Fruit fly (Drosophila melanogaster) whole organism, adult: ENCODE results near the gene His2Av.

Experiments used
- CG11617 ChIP-seq: fragments of 200-800 bp; sonication (Bioruptor generic); optimal IDR thresholded peaks from 2 replicates; lab custom pipeline; 2017; ENCODE audit warnings: mild to moderate bottlenecking, missing biosample characterization, missing genetic modification reagents, missing genetic modification characterization
- CG7045 ChIP-seq: fragments of 200-800 bp; sonication (Bioruptor generic); optimal IDR thresholded peaks from 2 replicates; lab custom pipeline; 2017; ENCODE audit warnings: missing biosample characterization, mild to moderate bottlenecking, missing genetic modification characterization
- Crg-1 ChIP-seq: fragments of 200-800 bp; sonication (Bioruptor generic); optimal IDR thresholded peaks from 2 replicates; lab custom pipeline; 2016; ENCODE audit warnings: missing biosample characterization, missing genetic modification characterization
- kay ChIP-seq: fragments of 200-800 bp; sonication (Bioruptor generic); peaks from one replicate; lab custom pipeline; 2016; ENCODE audit warnings: missing biosample characterization, missing genetic modification characterization, borderline replicate concordance

- no peak for TF ChIP-seq CG11617 (GFP tag; lab: Kevin White, UChicago)
- TF ChIP-seq CG7045, result no peak
- no peak for TF ChIP-seq kay (GFP tag; lab: Kevin White, UChicago)
- TF ChIP-seq Crg-1 (GFP tag; lab: Kevin White, UChicago), result no peak
These were observed 822 bp downstream of the His2Av start for dm6 chr3R:26867457-26868044.
